Worm (Caenorhabditis elegans): ENCODE data around the gene H05C05.4.

Gene H05C05.4

ce11 chrIII:2908859-2909258 is 37.1 kb downstream of the H05C05.4 start:
- TF ChIP-seq unc-55 (GFP tag; optimal IDR thresholded peaks at IDR 0.05) (peak; percentile 53), pha-2 (tag; optimal IDR thresholded peaks at IDR 0.05) (no peak)

- TF ChIP-seq C38D4.7 (GFP tag; optimal IDR thresholded peaks at IDR 0.05) (no peak), unc-42 (tag; optimal IDR thresholded peaks at IDR 0.05) (peak; percentile 60)
Measured at ce11 chrIII:2907819-2908218, 38.2 kb downstream of the H05C05.4 start.

- TF ChIP-seq ceh-34 (tag; optimal IDR thresholded peaks at IDR 0.05) (no peak), ceh-22 (tag; optimal IDR thresholded peaks at IDR 0.05) (no peak), sox-2 (GFP tag; IDR thresholded peaks at IDR 0.05) (no peak), K09A11.1 (tag; optimal IDR thresholded peaks at IDR 0.05; ENCODE audit: insufficient read depth) (no peak), sdc-2 (tag; optimal IDR thresholded peaks at IDR 0.05) (no peak), pha-4 (tag; optimal IDR thresholded peaks at IDR 0.05) (no peak), ceh-24 (tag; optimal IDR thresholded peaks at IDR 0.05) (no peak), nhr-11 (tag; optimal IDR thresholded peaks at IDR 0.05) (no peak), dve-1 (tag; optimal IDR thresholded peaks at IDR 0.05) (no peak), unc-3 (GFP tag; conservative IDR thresholded peaks at IDR 0.05) (no peak), unc-3 (tag; optimal IDR thresholded peaks at IDR 0.05) (no peak), elt-2 (tag; optimal IDR thresholded peaks at IDR 0.05) (no peak), dmd-4 (tag; optimal IDR thresholded peaks at IDR 0.05; ENCODE audit: borderline replicate concordance) (no peak), pros-1 (tag; optimal IDR thresholded peaks at IDR 0.05) (no peak), pag-3 (tag; optimal IDR thresholded peaks at IDR 0.05; ENCODE audit: borderline replicate concordance) (no peak), pha-2 (tag; optimal IDR thresholded peaks at IDR 0.05) (no peak), Y22D7AL.16 (tag; optimal IDR thresholded peaks at IDR 0.05) (no peak), elt-4 (tag; optimal IDR thresholded peaks at IDR 0.05) (no peak), ceh-30 (tag; optimal IDR thresholded peaks at IDR 0.05) (no peak)
Measured at ce11 chrIII:2904164-2904563, 41.8 kb downstream of the H05C05.4 start.

- peak; percentile 8 for TF ChIP-seq unc-55 (GFP tag; optimal IDR thresholded peaks at IDR 0.05)
- TF ChIP-seq ceh-14 (tag; optimal IDR thresholded peaks at IDR 0.05), result no peak
- no peak for TF ChIP-seq ttx-3 (tag; optimal IDR thresholded peaks at IDR 0.05)
- TF ChIP-seq ceh-18 (tag; optimal IDR thresholded peaks at IDR 0.05), result no peak
- TF ChIP-seq pqm-1 (tag; optimal IDR thresholded peaks at IDR 0.05), result no peak
- TF ChIP-seq dmd-4 (tag; optimal IDR thresholded peaks at IDR 0.05; ENCODE audit: borderline replicate concordance), result no peak
- no peak for TF ChIP-seq hlh-6 (tag; optimal IDR thresholded peaks at IDR 0.05)
Measured at ce11 chrIII:2901117-2901516, 44.9 kb downstream of the H05C05.4 start, which contains the start of gene idpa-1. TSS of gene idpa-1 (minus strand) at chrIII:2901217.

- TF ChIP-seq sdc-2 (tag; optimal IDR thresholded peaks at IDR 0.05) (peak; percentile 16), fkh-6 (tag; optimal IDR thresholded peaks at IDR 0.05) (no peak), sox-2 (GFP tag; IDR thresholded peaks at IDR 0.05) (no peak), eyg-1 (tag; optimal IDR thresholded peaks at IDR 0.05) (no peak)
Measured at ce11 chrIII:2899705-2900104, 46.3 kb downstream of the H05C05.4 start.
